Worm (Caenorhabditis elegans) whole organism, midembryonic: ENCODE measurements around the gene sds-22.

Experiments used
- T22C8.4 ChIP-seq: fragments of 200-800 bp; sonication (Bioruptor generic); IDR thresholded peaks from 2 replicates; pipeline ENCODE4 v1.3.6; 2022; ENCODE audit warnings: missing genetic modification characterization, missing compliant biosample characterization
- cog-1 ChIP-seq: sonication (generic microtip); optimal IDR thresholded peaks from 2 replicates; lab custom pipeline; 2016; ENCODE audit warnings: missing genetic modification characterization, missing compliant biosample characterization
- flt-1 ChIP-seq: fragments of 200-800 bp; sonication (Bioruptor generic); IDR thresholded peaks from 2 replicates; pipeline ENCODE4 v1.3.6; 2022; ENCODE audit warnings: missing genetic modification characterization, missing compliant biosample characterization
- klf-2 ChIP-seq: fragments of 200-800 bp; sonication (Bioruptor generic); conservative IDR thresholded peaks from 2 replicates; pipeline ENCODE4 v1.3.6; 2022; ENCODE audit warnings: missing genetic modification reagents, missing genetic modification characterization, missing compliant biosample characterization
- med-1 ChIP-seq: sonication (generic microtip); optimal IDR thresholded peaks from 2 replicates; lab custom pipeline; 2017; ENCODE audit warnings: missing genetic modification characterization, mild to moderate bottlenecking, missing compliant biosample characterization, antibody characterized with exemption, missing genetic modification reagents; ENCODE audit not compliant: insufficient read depth
- ref-1 ChIP-seq: fragments of 200-800 bp; sonication (Bioruptor generic); conservative IDR thresholded peaks from 2 replicates; pipeline ENCODE4 v1.3.6; 2022; ENCODE audit warnings: missing genetic modification reagents, missing genetic modification characterization, missing compliant biosample characterization
- tab-1 ChIP-seq: fragments of 200-800 bp; sonication (Bioruptor generic); IDR thresholded peaks from 2 replicates; pipeline ENCODE4 v1.3.6; 2022; ENCODE audit warnings: missing genetic modification characterization, missing compliant biosample characterization
- ztf-23 ChIP-seq: fragments of 200-800 bp; sonication (Bioruptor generic); IDR thresholded peaks from 2 replicates; pipeline ENCODE4 v1.3.6; 2022; ENCODE audit warnings: missing genetic modification reagents, missing genetic modification characterization, missing compliant biosample characterization
- ztf-29 ChIP-seq: fragments of 200-800 bp; sonication (Bioruptor generic); IDR thresholded peaks from 2 replicates; pipeline ENCODE4 v1.3.6; 2022; ENCODE audit warnings: missing genetic modification reagents, missing genetic modification characterization, missing compliant biosample characterization

sds-22 gene

ce11 chrII:7815406-7815805, 42.8 kb upstream of the sds-22 start:
- TF ChIP-seq T22C8.4 (GFP tag; lab: Robert Waterston, UW) (no peak), ztf-23 (no peak), tab-1 (GFP tag; lab: Robert Waterston, UW) (no peak), cog-1 (tag; lab: Kevin White, UChicago) (no peak), klf-2 (no peak), med-1 (GFP tag; lab: Kevin White, UChicago) (no peak), ztf-29 (GFP tag; lab: Robert Waterston, UW) (no peak), ref-1 (no peak), flt-1 (GFP tag; lab: Robert Waterston, UW) (no peak)

ce11 chrII:7816163-7816776, 41.9 kb upstream of the sds-22 start, which contains the start of gene cki-2:
Gene cki-2 (plus strand): TSS chrII:7816499.
- no peak for TF ChIP-seq tab-1 (GFP tag; lab: Robert Waterston, UW)
- peak; percentile 37; the same call in 1 of the 2 replicates for TF ChIP-seq T22C8.4 (GFP tag; lab: Robert Waterston, UW)

ce11 chrII:7817580-7817979, 40.6 kb upstream of the sds-22 start:
- TF ChIP-seq ztf-23 (no peak), ref-1 (no peak), T22C8.4 (GFP tag; lab: Robert Waterston, UW) (no peak), tab-1 (GFP tag; lab: Robert Waterston, UW) (no peak), med-1 (GFP tag; lab: Kevin White, UChicago) (no peak), flt-1 (GFP tag; lab: Robert Waterston, UW) (no peak), klf-2 (no peak), ztf-29 (GFP tag; lab: Robert Waterston, UW) (no peak), cog-1 (tag; lab: Kevin White, UChicago) (no peak)

DNA sequence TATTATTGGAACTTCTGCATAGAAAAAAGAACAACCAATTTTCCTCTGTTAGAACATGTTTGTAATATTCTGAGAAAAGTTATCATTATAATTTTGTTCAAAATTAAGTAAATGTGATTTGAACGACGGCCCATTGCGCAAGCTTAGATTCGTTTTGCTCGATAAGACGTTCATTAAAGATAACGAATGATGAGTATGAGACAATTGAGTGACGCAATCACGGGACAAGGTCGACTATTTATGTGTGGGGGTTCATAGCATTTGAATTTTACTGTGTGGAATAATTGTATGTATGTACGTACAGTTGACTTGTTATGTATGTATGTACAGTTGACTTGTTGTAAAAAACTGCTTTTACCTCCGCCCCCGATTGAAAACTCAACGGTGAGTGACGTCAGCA, 38.8 kb upstream of the sds-22 start:
- TF ChIP-seq T22C8.4 (GFP tag; lab: Robert Waterston, UW) (no peak), flt-1 (GFP tag; lab: Robert Waterston, UW) (no peak), ref-1 (no peak), klf-2 (no peak), ztf-23 (no peak), tab-1 (GFP tag; lab: Robert Waterston, UW) (no peak), ztf-29 (GFP tag; lab: Robert Waterston, UW) (no peak)

- no peak for TF ChIP-seq cog-1 (tag; lab: Kevin White, UChicago)
- no peak for TF ChIP-seq ztf-23
- TF ChIP-seq ztf-29 (GFP tag; lab: Robert Waterston, UW) = no peak
- TF ChIP-seq ref-1 = no peak
- TF ChIP-seq tab-1 (GFP tag; lab: Robert Waterston, UW) = no peak
- TF ChIP-seq klf-2 = no peak
- no peak for TF ChIP-seq med-1 (GFP tag; lab: Kevin White, UChicago)
- TF ChIP-seq T22C8.4 (GFP tag; lab: Robert Waterston, UW) = no peak
- TF ChIP-seq flt-1 (GFP tag; lab: Robert Waterston, UW) = no peak
These were observed 35.7 kb upstream of the sds-22 start, which contains the start of gene irld-47 for ce11 chrII:7822454-7822853. Gene irld-47 (minus strand): TSS chrII:7822554.

ce11 chrII:7825107-7825506, 33.1 kb upstream of the sds-22 start, which contains the start of gene srw-62:
Gene srw-62 (plus strand): TSS chrII:7825407.
- no peak for TF ChIP-seq med-1 (GFP tag; lab: Kevin White, UChicago)
- no peak for TF ChIP-seq tab-1 (GFP tag; lab: Robert Waterston, UW)
- no peak for TF ChIP-seq ztf-23
- no peak for TF ChIP-seq klf-2
- no peak for TF ChIP-seq ref-1
- TF ChIP-seq T22C8.4 (GFP tag; lab: Robert Waterston, UW) = no peak
- no peak for TF ChIP-seq ztf-29 (GFP tag; lab: Robert Waterston, UW)
- no peak for TF ChIP-seq flt-1 (GFP tag; lab: Robert Waterston, UW)

- no peak for TF ChIP-seq klf-2
- no peak for TF ChIP-seq med-1 (GFP tag; lab: Kevin White, UChicago)
These were observed 30.3 kb upstream of the sds-22 start for ce11 chrII:7827883-7828282.

DNA sequence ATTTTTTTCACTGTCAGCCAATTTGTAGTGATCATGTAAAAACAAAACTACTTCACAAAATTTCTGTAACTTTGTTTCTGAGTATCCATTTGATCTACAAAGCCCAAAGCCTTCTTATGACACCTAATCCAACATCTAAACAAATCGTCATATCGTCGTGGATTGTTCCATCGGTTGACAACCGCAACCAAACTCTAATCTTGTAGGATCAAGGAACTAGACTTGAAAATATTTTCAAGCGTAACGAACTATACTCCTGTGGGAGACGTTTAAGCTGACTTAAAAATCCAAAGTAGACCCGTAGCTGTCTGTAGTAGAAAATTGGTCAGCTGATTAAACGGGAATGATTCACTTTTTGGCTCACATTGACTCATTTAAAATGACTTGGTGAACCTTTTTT, 28.6 kb upstream of the sds-22 start:
- TF ChIP-seq T22C8.4 (GFP tag; lab: Robert Waterston, UW) (no peak), ztf-23 (no peak), ztf-29 (GFP tag; lab: Robert Waterston, UW) (no peak), med-1 (GFP tag; lab: Kevin White, UChicago) (no peak), klf-2 (no peak), cog-1 (tag; lab: Kevin White, UChicago) (no peak), flt-1 (GFP tag; lab: Robert Waterston, UW) (no peak), tab-1 (GFP tag; lab: Robert Waterston, UW) (no peak), ref-1 (no peak)

DNA sequence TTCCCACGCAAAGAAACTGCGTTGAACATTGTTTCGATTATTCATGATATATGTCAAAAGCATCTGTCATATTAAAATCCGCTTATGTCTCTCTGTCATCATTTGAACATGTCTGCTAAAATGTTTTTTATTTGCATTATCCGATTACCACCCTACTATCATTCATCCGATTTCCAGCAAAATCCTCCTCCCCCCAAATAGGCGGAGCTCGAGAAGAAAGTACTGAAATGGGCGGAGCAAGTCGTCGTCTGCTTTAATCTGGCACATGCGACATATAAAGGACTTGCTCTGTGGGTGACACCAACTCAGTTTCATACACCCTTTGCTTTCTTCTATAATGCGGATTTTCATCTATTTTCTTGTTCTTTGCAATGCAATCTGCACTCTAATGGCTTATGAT, 26.1 kb upstream of the sds-22 start, which contains the start of gene T09A5.14:
Gene T09A5.14, plus strand, starts transcription at position 301 of the 400 bp plus-strand sequence.
- no peak for TF ChIP-seq flt-1 (GFP tag; lab: Robert Waterston, UW)
- no peak for TF ChIP-seq ztf-29 (GFP tag; lab: Robert Waterston, UW)
- TF ChIP-seq tab-1 (GFP tag; lab: Robert Waterston, UW) = no peak
- TF ChIP-seq ztf-23 = no peak
- no peak for TF ChIP-seq ref-1
- TF ChIP-seq med-1 (GFP tag; lab: Kevin White, UChicago) = no peak
- no peak for TF ChIP-seq T22C8.4 (GFP tag; lab: Robert Waterston, UW)
- TF ChIP-seq cog-1 (tag; lab: Kevin White, UChicago) = no peak
- TF ChIP-seq klf-2 = no peak

- TF ChIP-seq tab-1 (GFP tag; lab: Robert Waterston, UW) (no peak), klf-2 (no peak), ztf-29 (GFP tag; lab: Robert Waterston, UW) (no peak), med-1 (GFP tag; lab: Kevin White, UChicago) (no peak), ref-1 (no peak), T22C8.4 (GFP tag; lab: Robert Waterston, UW) (no peak), ztf-23 (no peak), cog-1 (tag; lab: Kevin White, UChicago) (no peak), flt-1 (GFP tag; lab: Robert Waterston, UW) (no peak)
These were observed 22.9 kb upstream of the sds-22 start, which contains the start of gene cex-2 for ce11 chrII:7835314-7835713. Gene cex-2 (minus strand): TSS chrII:7835414.
